Worm (Caenorhabditis elegans) whole organism, early embryonic: ENCODE results near the gene ZK813.4.

Experiments
- B0310.2 ChIP-seq: sonication (generic microtip); optimal IDR thresholded peaks from 2 replicates; lab custom pipeline; 2016; ENCODE audit warnings: mild to moderate bottlenecking, missing genetic modification characterization, missing compliant biosample characterization
- F13C5.2 ChIP-seq: sonication (generic microtip); optimal IDR thresholded peaks from 2 replicates; lab custom pipeline; 2017; ENCODE audit warnings: mild to moderate bottlenecking, missing genetic modification characterization, inconsistent platforms, missing compliant biosample characterization
- aly-1 ChIP-seq: sonication (generic microtip); optimal IDR thresholded peaks from 2 replicates; lab custom pipeline; 2016; ENCODE audit warnings: missing genetic modification characterization, missing compliant biosample characterization
- ama-1 ChIP-seq: fragments of 150-350 bp; optimal IDR thresholded peaks from 2 replicates; lab custom pipeline; 2014
- ets-7 ChIP-seq: sonication (generic microtip); optimal IDR thresholded peaks from 2 replicates; lab custom pipeline; 2016; ENCODE audit warnings: missing genotype, missing genetic modification characterization, missing compliant biosample characterization
- hmg-4 ChIP-seq: fragments of 200-800 bp; sonication (Bioruptor generic); optimal IDR thresholded peaks from 2 replicates; lab custom pipeline; 2018; ENCODE audit warnings: mild to moderate bottlenecking, missing genetic modification characterization, missing compliant biosample characterization
- hnd-1 ChIP-seq: sonication (generic microtip); optimal IDR thresholded peaks from 2 replicates; lab custom pipeline; 2016; ENCODE audit warnings: missing genetic modification characterization, missing compliant biosample characterization
- pes-1 ChIP-seq: fragments of 200-800 bp; sonication (Bioruptor generic); IDR thresholded peaks from 2 replicates; pipeline ENCODE4 v1.3.6; 2022; ENCODE audit warnings: missing genetic modification reagents, missing genetic modification characterization, missing compliant biosample characterization
- scrt-1 ChIP-seq: fragments of 200-800 bp; sonication (Bioruptor generic); IDR thresholded peaks from 2 replicates; pipeline ENCODE4 v1.3.6; 2022; ENCODE audit warnings: missing genetic modification characterization, missing compliant biosample characterization
- tra-4 ChIP-seq: sonication (generic microtip); optimal IDR thresholded peaks from 2 replicates; lab custom pipeline; 2017; ENCODE audit warnings: missing genetic modification characterization, missing compliant biosample characterization

DNA sequence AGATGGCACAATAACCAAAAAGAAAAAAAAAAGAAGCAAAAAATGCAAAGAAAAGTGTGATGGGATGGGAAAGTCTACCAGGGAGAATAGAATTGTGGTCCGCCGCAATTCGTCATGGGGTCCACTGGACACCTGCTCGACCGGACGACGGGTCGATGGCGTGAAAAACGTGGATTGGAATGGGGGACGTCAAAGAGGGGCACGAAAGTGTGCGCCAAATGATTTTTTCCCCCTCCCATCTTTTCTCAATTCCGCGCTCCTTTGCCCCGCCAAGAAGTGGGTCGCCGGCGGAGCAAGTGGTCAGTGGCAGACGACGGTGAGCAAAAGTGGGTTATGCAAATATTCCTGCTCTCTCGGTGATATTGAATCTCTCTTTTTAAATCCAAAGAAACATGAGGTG, 38.0 kb upstream of the ZK813.4 start:
- no peak for TF ChIP-seq B0310.2 (tag; lab: Kevin White, UChicago)
- no peak for TF ChIP-seq F13C5.2
- no peak for TF ChIP-seq ama-1 (lab: Kevin White, UChicago)
- TF ChIP-seq scrt-1 (GFP tag; lab: Robert Waterston, UW) = no peak
- no peak for TF ChIP-seq hmg-4
- TF ChIP-seq ets-7 (tag; lab: Kevin White, UChicago) = no peak
- no peak for TF ChIP-seq aly-1
- TF ChIP-seq hnd-1 (tag; lab: Kevin White, UChicago) = no peak
- no peak for TF ChIP-seq pes-1 (GFP tag; lab: Robert Waterston, UW)
- no peak for TF ChIP-seq tra-4
